Fruit fly (Drosophila melanogaster): Measurements from ENCODE around the gene Pxt.
A peak's percentile ranks its signal among the peaks of the same experiment; 100 is the strongest.

The Pxt gene

dm6 chr3R:17725558-17725957, 6.3 kb downstream of the Pxt start, which contains the start of gene Lgr1:
TSS of gene Lgr1 (plus strand) at chr3R:17725777.
- no peak for TF ChIP-seq CG17806 (tag; optimal IDR thresholded peaks at IDR 0.05)
- peak; percentile 66 for TF ChIP-seq CG4496 (GFP tag; IDR thresholded peaks at IDR 0.05)

- TF ChIP-seq CG32121 (GFP tag; IDR thresholded peaks at IDR 0.05), result no peak
- TF ChIP-seq rn (GFP tag; IDR thresholded peaks at IDR 0.05), result no peak
- TF ChIP-seq CG8301 (tag; optimal IDR thresholded peaks at IDR 0.05), result no peak
- TF ChIP-seq Pif1A (GFP tag; optimal IDR thresholded peaks at IDR 0.05), result no peak
- TF ChIP-seq CG12605 (GFP tag; IDR thresholded peaks at IDR 0.05), result no peak
- TF ChIP-seq CG10348 (GFP tag; IDR thresholded peaks at IDR 0.05), result no peak
- no peak for TF ChIP-seq fd96Ca (GFP tag; IDR thresholded peaks at IDR 0.05)
- no peak for TF ChIP-seq CG34367 (tag; optimal IDR thresholded peaks at IDR 0.05)
- TF ChIP-seq EcR (GFP tag; optimal IDR thresholded peaks at IDR 0.05), result no peak
- no peak for TF ChIP-seq CG15710 (tag; optimal IDR thresholded peaks at IDR 0.05)
- no peak for TF ChIP-seq CG14655 (GFP tag; optimal IDR thresholded peaks at IDR 0.05)
- no peak for TF ChIP-seq CG4496 (GFP tag; IDR thresholded peaks at IDR 0.05)
Measured at dm6 chr3R:17733261-17733660, 14.0 kb downstream of the Pxt start, which contains the start of gene CG14321. TSS of gene CG14321 (plus strand) at chr3R:17733598.

dm6 chr3R:17736311-17736710, 17.1 kb downstream of the Pxt start, which contains the start of gene TyrRII:
TSS of gene TyrRII (plus strand) at chr3R:17736611.
- TF ChIP-seq CG14655 (GFP tag; optimal IDR thresholded peaks at IDR 0.05), result no peak
- TF ChIP-seq CG15710 (tag; optimal IDR thresholded peaks at IDR 0.05), result no peak
- no peak for TF ChIP-seq CG32121 (GFP tag; IDR thresholded peaks at IDR 0.05)
- no peak for TF ChIP-seq rn (GFP tag; IDR thresholded peaks at IDR 0.05)
- TF ChIP-seq CG8301 (tag; optimal IDR thresholded peaks at IDR 0.05), result no peak
- no peak for TF ChIP-seq EcR (GFP tag; optimal IDR thresholded peaks at IDR 0.05)
- TF ChIP-seq D1 (tag; optimal IDR thresholded peaks at IDR 0.05), result no peak
- TF ChIP-seq CG9948 (tag; optimal IDR thresholded peaks at IDR 0.05), result no peak
- no peak for TF ChIP-seq CG10348 (GFP tag; IDR thresholded peaks at IDR 0.05)
- no peak for TF ChIP-seq CG8159 (tag; optimal IDR thresholded peaks at IDR 0.05)
- no peak for TF ChIP-seq Ets98B (GFP tag; IDR thresholded peaks at IDR 0.05)
- TF ChIP-seq CG17806 (tag; optimal IDR thresholded peaks at IDR 0.05), result no peak
- no peak for TF ChIP-seq CG12605 (GFP tag; IDR thresholded peaks at IDR 0.05)
- TF ChIP-seq CG34367 (tag; optimal IDR thresholded peaks at IDR 0.05), result no peak
- TF ChIP-seq Snoo (tag; optimal IDR thresholded peaks at IDR 0.05), result no peak
- no peak for TF ChIP-seq CG4496 (GFP tag; IDR thresholded peaks at IDR 0.05)
- TF ChIP-seq gl (tag; optimal IDR thresholded peaks at IDR 0.05), result no peak
- no peak for TF ChIP-seq Pif1B (GFP tag; optimal IDR thresholded peaks at IDR 0.05)

- TF ChIP-seq CG13204 (GFP tag; optimal IDR thresholded peaks at IDR 0.05), result no peak
- no peak for TF ChIP-seq CG32121 (GFP tag; IDR thresholded peaks at IDR 0.05)
- TF ChIP-seq rn (GFP tag; IDR thresholded peaks at IDR 0.05), result no peak
- TF ChIP-seq CG8301 (tag; optimal IDR thresholded peaks at IDR 0.05), result no peak
- TF ChIP-seq CG14655 (GFP tag; optimal IDR thresholded peaks at IDR 0.05), result no peak
- no peak for TF ChIP-seq fd96Ca (GFP tag; IDR thresholded peaks at IDR 0.05)
- no peak for TF ChIP-seq EcR (GFP tag; optimal IDR thresholded peaks at IDR 0.05)
- no peak for TF ChIP-seq Ets98B (GFP tag; IDR thresholded peaks at IDR 0.05)
- no peak for TF ChIP-seq Pif1B (GFP tag; optimal IDR thresholded peaks at IDR 0.05)
- no peak for TF ChIP-seq gl (tag; optimal IDR thresholded peaks at IDR 0.05)
- TF ChIP-seq D1 (tag; optimal IDR thresholded peaks at IDR 0.05), result no peak
- no peak for TF ChIP-seq Pif1A (GFP tag; optimal IDR thresholded peaks at IDR 0.05)
- no peak for TF ChIP-seq Snoo (tag; optimal IDR thresholded peaks at IDR 0.05)
- no peak for TF ChIP-seq CG8159 (tag; optimal IDR thresholded peaks at IDR 0.05)
- no peak for TF ChIP-seq CG17806 (tag; optimal IDR thresholded peaks at IDR 0.05)
- no peak for TF ChIP-seq CG9948 (tag; optimal IDR thresholded peaks at IDR 0.05)
Measured at dm6 chr3R:17742542-17742941, 23.3 kb downstream of the Pxt start.

dm6 chr3R:17758905-17759304, 39.7 kb downstream of the Pxt start:
- no peak for TF ChIP-seq CG14655 (GFP tag; optimal IDR thresholded peaks at IDR 0.05)
- TF ChIP-seq D1 (tag; optimal IDR thresholded peaks at IDR 0.05), result no peak
- no peak for TF ChIP-seq CG4496 (GFP tag; IDR thresholded peaks at IDR 0.05)
- TF ChIP-seq CG8159 (tag; optimal IDR thresholded peaks at IDR 0.05), result no peak
- TF ChIP-seq Pif1B (GFP tag; optimal IDR thresholded peaks at IDR 0.05), result no peak
- TF ChIP-seq CG12605 (GFP tag; IDR thresholded peaks at IDR 0.05), result no peak
- TF ChIP-seq EcR (GFP tag; optimal IDR thresholded peaks at IDR 0.05), result no peak
- no peak for TF ChIP-seq CG32121 (GFP tag; IDR thresholded peaks at IDR 0.05)
- TF ChIP-seq rn (GFP tag; IDR thresholded peaks at IDR 0.05), result no peak
- no peak for TF ChIP-seq gl (tag; optimal IDR thresholded peaks at IDR 0.05)
- no peak for TF ChIP-seq CG17806 (tag; optimal IDR thresholded peaks at IDR 0.05)
- no peak for TF ChIP-seq CG10348 (GFP tag; IDR thresholded peaks at IDR 0.05)

dm6 chr3R:17759773-17760476, 40.7 kb downstream of the Pxt start:
- TF ChIP-seq CG4496 (GFP tag; IDR thresholded peaks at IDR 0.05) (no peak), Pif1B (GFP tag; optimal IDR thresholded peaks at IDR 0.05) (no peak), CG8159 (tag; optimal IDR thresholded peaks at IDR 0.05) (no peak), CG34367 (tag; optimal IDR thresholded peaks at IDR 0.05) (no peak), fd96Ca (GFP tag; IDR thresholded peaks at IDR 0.05) (no peak), Snoo (tag; optimal IDR thresholded peaks at IDR 0.05) (no peak), CG32121 (GFP tag; IDR thresholded peaks at IDR 0.05) (no peak), CG13204 (GFP tag; optimal IDR thresholded peaks at IDR 0.05) (no peak), CG9948 (tag; optimal IDR thresholded peaks at IDR 0.05) (no peak), gl (tag; optimal IDR thresholded peaks at IDR 0.05) (no peak), Ets98B (GFP tag; IDR thresholded peaks at IDR 0.05) (no peak), D1 (tag; optimal IDR thresholded peaks at IDR 0.05) (no peak), CG10348 (GFP tag; IDR thresholded peaks at IDR 0.05) (no peak), CG15710 (tag; optimal IDR thresholded peaks at IDR 0.05) (no peak), CG12605 (GFP tag; IDR thresholded peaks at IDR 0.05) (no peak)
